Worm (Caenorhabditis elegans): ENCODE data around the gene ttr-27.
A peak's percentile ranks its signal among the peaks of the same experiment; 100 is the strongest.

Gene ttr-27

DNA sequence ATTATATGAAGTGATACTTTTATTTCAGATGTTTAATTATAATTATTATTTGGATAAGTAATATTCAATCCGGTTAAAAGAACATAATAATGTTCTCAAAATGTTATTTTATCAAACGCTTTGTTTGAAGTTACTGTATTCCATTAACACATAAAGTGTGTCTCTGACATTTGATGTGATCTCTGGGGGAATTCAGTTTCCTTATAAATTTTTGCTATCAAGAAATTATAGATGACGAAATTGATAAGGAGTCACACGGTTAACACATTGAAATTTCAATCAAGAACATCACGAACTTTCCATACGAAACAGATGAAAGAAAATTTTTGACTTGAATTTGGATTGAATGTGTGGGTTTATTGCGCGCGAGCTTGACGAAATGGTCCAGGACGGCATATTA, 17.8 kb upstream of the ttr-27 start:
- peak; percentile 74 for TF ChIP-seq elt-2 (tag; optimal IDR thresholded peaks at IDR 0.05)
- TF ChIP-seq fkh-8 (tag; optimal IDR thresholded peaks at IDR 0.05) = no peak
- TF ChIP-seq nhr-20 (tag; optimal IDR thresholded peaks at IDR 0.05) = peak; percentile 15
- no peak for TF ChIP-seq blmp-1 (tag; optimal IDR thresholded peaks at IDR 0.05)
- peak; percentile 15 for TF ChIP-seq pax-3 (tag; optimal IDR thresholded peaks at IDR 0.05)
- no peak for TF ChIP-seq lin-15B (tag; optimal IDR thresholded peaks at IDR 0.05)
- peak in 1 of 2 experiments; percentile 26 for TF ChIP-seq lin-35 (GFP tag; optimal IDR thresholded peaks at IDR 0.05)

DNA sequence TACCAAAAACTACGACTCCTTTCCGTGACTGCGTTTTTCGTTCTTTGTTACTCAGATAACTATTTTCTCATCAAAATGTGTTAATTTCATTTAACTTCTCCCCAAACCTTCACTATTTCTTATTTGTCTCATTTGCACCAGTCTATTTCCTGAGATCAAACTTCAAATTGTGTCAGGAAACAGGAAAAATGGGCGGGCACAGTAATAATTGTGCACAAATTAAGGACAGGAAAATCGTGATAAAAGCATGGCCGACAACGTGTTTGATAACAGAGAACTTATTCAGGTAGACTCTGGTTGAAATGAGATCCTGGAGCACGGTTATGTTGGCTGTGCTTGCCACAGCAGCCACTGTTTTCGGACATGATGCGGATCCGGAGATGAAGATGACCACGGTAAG, 15.8 kb upstream of the ttr-27 start, which contains the start of gene lipl-1:
TSS of gene lipl-1 (plus strand) at position 282 of the 400 bp plus-strand sequence.
- TF ChIP-seq ets-5 (GFP tag; IDR thresholded peaks at IDR 0.05) (no peak), skn-1 (tag; optimal IDR thresholded peaks at IDR 0.05) (no peak), unc-130 (tag; optimal IDR thresholded peaks at IDR 0.05) (no peak), lsy-2 (tag; optimal IDR thresholded peaks at IDR 0.05) (no peak), Y116A8C.19 (tag; optimal IDR thresholded peaks at IDR 0.05; ENCODE audit: borderline replicate concordance) (no peak), F16B12.6 (tag; optimal IDR thresholded peaks at IDR 0.05) (no peak), nhr-20 (tag; optimal IDR thresholded peaks at IDR 0.05) (no peak)

DNA sequence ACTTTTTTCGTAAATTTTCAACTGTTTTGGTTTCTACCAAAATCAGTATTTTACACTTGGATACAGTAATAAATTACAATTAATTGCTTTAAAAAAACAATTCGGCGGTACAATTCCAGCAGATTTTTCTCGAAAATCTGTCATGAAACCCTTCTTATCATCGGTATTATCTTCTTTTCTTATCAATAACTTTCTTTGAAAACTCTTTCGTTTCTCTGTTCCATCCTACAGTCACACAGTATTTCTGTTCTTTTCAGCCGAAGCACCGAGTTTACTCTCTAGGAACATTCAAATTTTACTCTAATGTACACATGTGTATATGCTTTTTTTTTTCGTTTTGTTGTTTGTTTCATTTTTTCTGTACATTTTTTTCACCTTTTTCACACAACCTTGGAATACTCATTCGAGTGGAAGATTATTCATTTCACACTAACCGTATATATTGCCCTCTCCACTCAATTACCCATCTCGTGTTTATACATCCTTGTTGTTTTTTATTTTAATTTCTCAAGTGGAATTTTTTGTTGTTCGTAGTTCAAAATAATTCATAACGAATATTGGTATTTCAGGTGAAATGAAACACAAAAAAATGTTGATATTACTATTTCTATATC, 5.8 kb upstream of the ttr-27 start, which contains the start of gene nid-1:
TSS of gene nid-1 (plus strand) at position 564 of the 614 bp plus-strand sequence.
- TF ChIP-seq elt-2 (tag; optimal IDR thresholded peaks at IDR 0.05) = peak; percentile 66
- no peak for TF ChIP-seq efl-1 (optimal IDR thresholded peaks at IDR 0.05)
- peak in 1 of 2 experiments; percentile 77 for TF ChIP-seq efl-1 (GFP tag; optimal IDR thresholded peaks at IDR 0.05 in 1 of 2)
- TF ChIP-seq rnt-1 (tag; optimal IDR thresholded peaks at IDR 0.05) = no peak

DNA sequence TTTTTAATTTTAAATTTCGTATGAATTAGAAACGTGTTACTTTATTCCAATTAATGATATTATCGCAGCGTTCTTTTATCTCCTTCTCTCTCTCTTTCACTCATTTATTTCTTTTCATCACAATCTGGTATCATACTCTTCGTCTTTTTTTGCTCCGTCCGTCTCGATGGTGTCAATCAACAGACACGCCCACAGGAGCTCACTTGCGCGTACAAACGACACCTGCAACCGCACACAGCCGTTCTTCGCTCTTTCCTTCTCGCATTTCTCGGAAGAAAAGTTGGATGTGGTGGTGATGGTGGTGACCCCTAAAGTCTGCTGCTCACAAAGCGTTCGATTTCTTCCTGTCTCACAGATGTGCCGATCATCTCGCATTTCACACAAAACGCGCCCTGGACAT, 4.7 kb upstream of the ttr-27 start:
- TF ChIP-seq nhr-12 (tag; optimal IDR thresholded peaks at IDR 0.05) = no peak
- TF ChIP-seq hlh-17 (GFP tag; optimal IDR thresholded peaks at IDR 0.05; ENCODE audit: borderline replicate concordance) = no peak
- TF ChIP-seq lin-14 (GFP tag; optimal IDR thresholded peaks at IDR 0.05) = no peak
- no peak for TF ChIP-seq snu-23 (GFP tag; optimal IDR thresholded peaks at IDR 0.05)
- TF ChIP-seq lin-13 (GFP tag; optimal IDR thresholded peaks at IDR 0.05) = no peak
- no peak for TF ChIP-seq ceh-82 (tag; optimal IDR thresholded peaks at IDR 0.05)
- no peak for TF ChIP-seq tlp-1 (tag; optimal IDR thresholded peaks at IDR 0.05)
- TF ChIP-seq skn-1 (tag; optimal IDR thresholded peaks at IDR 0.05) = no peak
- no peak for TF ChIP-seq pqm-1 (tag; optimal IDR thresholded peaks at IDR 0.05)
- TF ChIP-seq unc-62 (GFP tag; optimal IDR thresholded peaks at IDR 0.05) = no peak
- TF ChIP-seq nhr-90 (tag; optimal IDR thresholded peaks at IDR 0.05; ENCODE audit: poor library complexity) = no peak
- TF ChIP-seq unc-30 (tag; optimal IDR thresholded peaks at IDR 0.05) = no peak
- TF ChIP-seq ces-1 (GFP tag; optimal IDR thresholded peaks at IDR 0.05) = no peak
- no peak for TF ChIP-seq nhr-28 (tag; optimal IDR thresholded peaks at IDR 0.05)

DNA sequence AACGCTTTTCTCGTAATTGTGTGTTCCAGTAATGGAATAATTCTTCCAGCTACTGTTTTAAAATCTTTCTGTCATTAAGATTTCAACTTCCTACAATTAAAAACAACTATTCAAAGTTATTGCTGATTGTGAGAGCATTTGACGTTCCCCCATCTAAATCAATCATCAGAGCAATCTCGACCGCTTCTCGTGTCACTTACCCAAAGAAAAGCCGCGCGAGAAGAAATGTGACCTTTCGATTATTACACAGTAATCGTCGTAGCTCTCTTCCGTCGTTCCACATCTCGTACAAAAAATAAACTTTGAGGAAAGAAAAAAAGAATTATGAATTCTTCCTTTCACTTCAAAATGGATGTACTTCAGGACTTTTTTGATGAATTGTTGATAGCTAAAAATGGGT, 3.5 kb upstream of the ttr-27 start:
- TF ChIP-seq lin-15B (tag; optimal IDR thresholded peaks at IDR 0.05) (no peak), aly-2 (tag; optimal IDR thresholded peaks at IDR 0.05) (no peak), ceh-63 (GFP tag; optimal IDR thresholded peaks at IDR 0.05) (no peak), ets-5 (GFP tag; IDR thresholded peaks at IDR 0.05) (no peak), swsn-7 (tag; optimal IDR thresholded peaks at IDR 0.05) (no peak), unc-30 (tag; optimal IDR thresholded peaks at IDR 0.05) (no peak), fkh-10 (GFP tag; optimal IDR thresholded peaks at IDR 0.05) (no peak), blmp-1 (tag; optimal IDR thresholded peaks at IDR 0.05) (no peak), nhr-19 (GFP tag; conservative IDR thresholded peaks at IDR 0.05) (no peak), lin-39 (tag; optimal IDR thresholded peaks at IDR 0.05) (no peak), mab-9 (GFP tag; IDR thresholded peaks at IDR 0.05) (no peak), sptf-1 (tag; optimal IDR thresholded peaks at IDR 0.05) (no peak), ceh-8 (GFP tag; optimal IDR thresholded peaks at IDR 0.05) (no peak), nhr-77 (tag; optimal IDR thresholded peaks at IDR 0.05) (no peak)

Data from whole organism, L1 larva.